Fruit fly (Drosophila melanogaster) whole organism, adult: ENCODE results near the gene CG7778.

ENCODE experiments used
- CG12768 ChIP-seq: fragments of 200-800 bp; sonication (Bioruptor generic); optimal IDR thresholded peaks from 2 replicates; lab custom pipeline; 2017; ENCODE audit warnings: missing biosample characterization, missing genetic modification characterization, mild to moderate bottlenecking, moderate library complexity, missing genetic modification reagents
- kay ChIP-seq: fragments of 200-800 bp; sonication (Bioruptor generic); peaks from one replicate; lab custom pipeline; 2016; ENCODE audit warnings: missing biosample characterization, missing genetic modification characterization, borderline replicate concordance
- toe ChIP-seq: fragments of 200-800 bp; sonication (Bioruptor generic); optimal IDR thresholded peaks from 2 replicates; lab custom pipeline; 2016; ENCODE audit warnings: missing biosample characterization, missing genetic modification characterization

DNA sequence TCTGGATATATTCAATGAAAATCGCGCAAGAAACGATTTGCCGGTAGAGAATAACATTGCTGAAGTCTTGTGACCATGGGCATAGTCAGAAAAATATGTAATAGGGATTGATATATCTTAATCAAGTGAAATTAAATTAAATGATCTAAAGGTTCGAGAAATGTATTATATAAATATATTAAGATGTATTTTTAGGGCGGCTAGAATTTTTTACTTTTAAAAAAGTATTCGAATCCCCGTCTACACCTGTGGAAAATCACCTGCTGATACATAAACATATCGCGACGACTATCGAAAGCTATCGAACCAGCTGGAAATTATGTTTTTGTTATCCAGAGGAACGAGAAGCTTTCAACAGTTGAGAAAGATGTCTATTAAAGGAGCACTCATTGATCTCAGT lies 30.3 kb downstream of the CG7778 start, which contains the start of the genes CG13390 and CG17294:
- TF ChIP-seq CG12768 (peak; percentile 100), kay (GFP tag; lab: Kevin White, UChicago) (peak; percentile 97), toe (GFP tag; lab: Kevin White, UChicago) (peak; percentile 98)
